Fruit fly (Drosophila melanogaster) whole organism, embryonic: ENCODE data around the gene hook.
A peak's percentile ranks its signal among the peaks of the same experiment; 100 is the strongest.

Experiments used
- BtbVII ChIP-seq: fragments of 200-800 bp; sonication (Bioruptor generic); optimal IDR thresholded peaks from 3 replicates; lab custom pipeline; 2017; ENCODE audit warnings: missing biosample characterization, mild to moderate bottlenecking, missing genetic modification characterization
- CG10267 ChIP-seq: fragments of 200-800 bp; sonication (Bioruptor generic); optimal IDR thresholded peaks from 2 replicates; lab custom pipeline; 2018; ENCODE audit warnings: missing biosample characterization, mild to moderate bottlenecking, missing genetic modification characterization, moderate library complexity
- CG11456 ChIP-seq: fragments of 200-800 bp; sonication (Bioruptor generic); IDR thresholded peaks from 3 replicates; pipeline ENCODE4 v1.3.6; 2022; ENCODE audit warnings: missing biosample characterization, missing genetic modification characterization
- CG12236 ChIP-seq: fragments of 200-800 bp; sonication (Bioruptor generic); optimal IDR thresholded peaks from 2 replicates; lab custom pipeline; 2016; ENCODE audit warnings: missing biosample characterization, missing genetic modification characterization
- CG15011 ChIP-seq: fragments of 200-800 bp; sonication (Bioruptor generic); optimal IDR thresholded peaks from 3 replicates; lab custom pipeline; 2018; ENCODE audit warnings: missing biosample characterization, mild to moderate bottlenecking, missing genetic modification characterization
- CG15269 ChIP-seq: fragments of 200-800 bp; sonication (Bioruptor generic); optimal IDR thresholded peaks from 2 replicates; lab custom pipeline; 2018; ENCODE audit warnings: missing biosample characterization, mild to moderate bottlenecking, missing genetic modification characterization, moderate library complexity
- CG18764 ChIP-seq: fragments of 200-800 bp; sonication (Bioruptor generic); optimal IDR thresholded peaks from 3 replicates; lab custom pipeline; 2016; ENCODE audit warnings: missing biosample characterization, missing genetic modification characterization
- CG2875 ChIP-seq: fragments of 200-800 bp; sonication (Bioruptor generic); optimal IDR thresholded peaks from 2 replicates; lab custom pipeline; 2017; ENCODE audit warnings: missing biosample characterization, mild to moderate bottlenecking, missing genetic modification characterization, missing genetic modification reagents
- CG30431 ChIP-seq: fragments of 200-800 bp; sonication (Bioruptor generic); optimal IDR thresholded peaks from 2 replicates; lab custom pipeline; 2017; ENCODE audit warnings: missing biosample characterization, missing genetic modification characterization
- CG34376 ChIP-seq: fragments of 200-800 bp; sonication (Bioruptor generic); optimal IDR thresholded peaks from 2 replicates; lab custom pipeline; 2018; ENCODE audit warnings: missing biosample characterization, mild to moderate bottlenecking, missing genetic modification characterization
- CG34422 ChIP-seq: fragments of 200-800 bp; sonication (Bioruptor generic); IDR thresholded peaks from 3 replicates; pipeline ENCODE4 v1.3.6; 2022; ENCODE audit warnings: missing biosample characterization, missing genetic modification characterization
- CG3838 ChIP-seq: fragments of 200-800 bp; sonication (Bioruptor generic); optimal IDR thresholded peaks from 3 replicates; lab custom pipeline; 2016; ENCODE audit warnings: missing biosample characterization, missing genetic modification characterization
- CG4820 ChIP-seq: fragments of 200-800 bp; sonication (Bioruptor generic); optimal IDR thresholded peaks from 3 replicates; lab custom pipeline; 2016; ENCODE audit warnings: missing biosample characterization, missing genetic modification characterization
- CG6813 ChIP-seq: fragments of 200-800 bp; sonication (Bioruptor generic); optimal IDR thresholded peaks from 2 replicates; lab custom pipeline; 2017; ENCODE audit warnings: missing biosample characterization, missing genetic modification characterization, mild to moderate bottlenecking, moderate library complexity, missing genetic modification reagents
- CG7928 ChIP-seq: fragments of 200-800 bp; sonication (Bioruptor generic); optimal IDR thresholded peaks from 2 replicates; lab custom pipeline; 2017; ENCODE audit warnings: missing biosample characterization, mild to moderate bottlenecking, missing genetic modification characterization
- CG9437 ChIP-seq: fragments of 200-800 bp; sonication (Bioruptor generic); optimal IDR thresholded peaks from 2 replicates; lab custom pipeline; 2018; ENCODE audit warnings: missing biosample characterization, mild to moderate bottlenecking, missing genetic modification characterization
- CG9797 ChIP-seq: fragments of 200-800 bp; sonication (Bioruptor generic); optimal IDR thresholded peaks from 3 replicates; lab custom pipeline; 2018; ENCODE audit warnings: missing biosample characterization, mild to moderate bottlenecking, missing genetic modification characterization
- CTCF ChIP-seq: fragments of 200-800 bp; sonication (Bioruptor generic); optimal IDR thresholded peaks from 2 replicates; lab custom pipeline; 2017; ENCODE audit warnings: missing biosample characterization, mild to moderate bottlenecking, missing genetic modification characterization, moderate library complexity
- Elba2 ChIP-seq: fragments of 200-800 bp; sonication (Bioruptor generic); optimal IDR thresholded peaks from 3 replicates; lab custom pipeline; 2016; ENCODE audit warnings: missing biosample characterization, missing genetic modification characterization
- GATAe ChIP-seq: fragments of 200-800 bp; sonication (Bioruptor generic); conservative IDR thresholded peaks from 2 replicates; pipeline ENCODE4 v1.3.6; 2022; ENCODE audit warnings: missing biosample characterization, missing genetic modification characterization
- H15 ChIP-seq: fragments of 200-800 bp; sonication (Bioruptor generic); IDR thresholded peaks from 3 replicates; pipeline ENCODE4 v1.3.6; 2022; ENCODE audit warnings: missing biosample characterization, missing genetic modification characterization
- HmgZ ChIP-seq: fragments of 200-800 bp; sonication (Bioruptor generic); optimal IDR thresholded peaks from 2 replicates; lab custom pipeline; 2018; ENCODE audit warnings: missing biosample characterization, mild to moderate bottlenecking, missing genetic modification characterization
- Hr39 ChIP-seq: fragments of >200 bp; optimal IDR thresholded peaks from 2 replicates; lab custom pipeline; 2017
- MBD-R2 ChIP-seq: fragments of 200-800 bp; sonication (Bioruptor generic); IDR thresholded peaks from 2 replicates; pipeline ENCODE4 v1.3.6; 2022; ENCODE audit warnings: missing biosample characterization, missing genetic modification characterization
- Scr ChIP-seq: fragments of 200-800 bp; sonication (Bioruptor generic); IDR thresholded peaks from 2 replicates; pipeline ENCODE4 v1.3.6; 2022; ENCODE audit warnings: missing biosample characterization, missing genetic modification characterization; ENCODE audit not compliant: partially characterized antibody
- Stat92E ChIP-seq, 3 experiments: fragments of >200 bp in 2 of 3; fragments of 200-800 bp in 1 of 3; sonication (Bioruptor generic) in 1 of 3; optimal IDR thresholded peaks; 2 replicates each; lab custom pipeline; 2017 to 2019; ENCODE audit warnings: missing biosample characterization in 3 of 3, missing genetic modification characterization in 3 of 3, mild to moderate bottlenecking in 1 of 3, moderate library complexity in 1 of 3
- ara ChIP-seq: fragments of 200-800 bp; sonication (Bioruptor generic); IDR thresholded peaks from 2 replicates; pipeline ENCODE4 v1.3.6; 2022; ENCODE audit warnings: missing biosample characterization, missing genetic modification characterization
- ase ChIP-seq: fragments of 200-800 bp; sonication (Bioruptor generic); IDR thresholded peaks from 3 replicates; pipeline ENCODE4 v1.3.6; 2022; ENCODE audit warnings: missing biosample characterization, missing genetic modification characterization
- ato ChIP-seq: fragments of 200-800 bp; sonication (Bioruptor generic); IDR thresholded peaks from 2 replicates; pipeline ENCODE4 v1.3.6; 2022; ENCODE audit warnings: missing biosample characterization, missing genetic modification characterization; ENCODE audit not compliant: partially characterized antibody
- bigmax ChIP-seq: fragments of 200-800 bp; sonication (Bioruptor generic); optimal IDR thresholded peaks from 2 replicates; lab custom pipeline; 2018; ENCODE audit warnings: missing biosample characterization, mild to moderate bottlenecking, missing genetic modification characterization
- dimm ChIP-seq: fragments of 200-800 bp; sonication (Bioruptor generic); IDR thresholded peaks from 2 replicates; pipeline ENCODE4 v1.3.6; 2022; ENCODE audit warnings: missing biosample characterization, missing genetic modification characterization
- disco-r ChIP-seq: fragments of 200-800 bp; sonication (Bioruptor generic); optimal IDR thresholded peaks from 2 replicates; lab custom pipeline; 2016; ENCODE audit warnings: missing biosample characterization, missing genetic modification characterization
- dmrt99B ChIP-seq: fragments of 200-800 bp; sonication (Bioruptor generic); optimal IDR thresholded peaks from 2 replicates; lab custom pipeline; 2018; ENCODE audit warnings: missing biosample characterization, mild to moderate bottlenecking, missing genetic modification characterization, moderate library complexity
- eyg ChIP-seq: fragments of 200-800 bp; sonication (Bioruptor generic); optimal IDR thresholded peaks from 3 replicates; lab custom pipeline; 2016; ENCODE audit warnings: missing biosample characterization, missing genetic modification characterization
- fd64A ChIP-seq: fragments of 200-800 bp; sonication (Bioruptor generic); optimal IDR thresholded peaks from 3 replicates; lab custom pipeline; 2018; ENCODE audit warnings: missing biosample characterization, mild to moderate bottlenecking, missing genetic modification characterization
- hb ChIP-seq: fragments of 200-800 bp; sonication (Bioruptor generic); IDR thresholded peaks from 3 replicates; pipeline ENCODE4 v1.3.6; 2022; ENCODE audit warnings: missing biosample characterization, missing genetic modification characterization; ENCODE audit not compliant: partially characterized antibody
- kah ChIP-seq: fragments of 200-800 bp; sonication (Bioruptor generic); optimal IDR thresholded peaks from 2 replicates; lab custom pipeline; 2018; ENCODE audit warnings: missing biosample characterization, mild to moderate bottlenecking, missing genetic modification characterization
- knrl ChIP-seq: fragments of 200-800 bp; sonication (Bioruptor generic); IDR thresholded peaks from 3 replicates; pipeline ENCODE4 v1.3.6; 2022; ENCODE audit warnings: missing biosample characterization, missing genetic modification characterization; ENCODE audit not compliant: partially characterized antibody
- mam ChIP-seq: fragments of 200-800 bp; sonication (Bioruptor generic); optimal IDR thresholded peaks from 3 replicates; lab custom pipeline; 2016; ENCODE audit warnings: missing biosample characterization, missing genetic modification characterization
- nom ChIP-seq: fragments of 200-800 bp; sonication (Bioruptor generic); optimal IDR thresholded peaks from 2 replicates; lab custom pipeline; 2017; ENCODE audit warnings: missing biosample characterization, missing genetic modification characterization, mild to moderate bottlenecking, moderate library complexity, missing genetic modification reagents
- phol ChIP-seq: fragments of 200-800 bp; sonication (Bioruptor generic); optimal IDR thresholded peaks from 3 replicates; lab custom pipeline; 2018; ENCODE audit warnings: missing biosample characterization, mild to moderate bottlenecking, missing genetic modification characterization, moderate library complexity
- rib ChIP-seq: fragments of 200-800 bp; sonication (Bioruptor generic); IDR thresholded peaks from 2 replicates; pipeline ENCODE4 v1.3.6; 2022; ENCODE audit warnings: missing biosample characterization, missing genetic modification characterization
- shn ChIP-seq: fragments of 200-800 bp; sonication (Bioruptor generic); optimal IDR thresholded peaks from 3 replicates; lab custom pipeline; 2016; ENCODE audit warnings: missing biosample characterization, missing genetic modification characterization
- sima ChIP-seq: fragments of 200-800 bp; sonication (Bioruptor generic); optimal IDR thresholded peaks from 2 replicates; lab custom pipeline; 2016; ENCODE audit warnings: missing biosample characterization, missing genetic modification characterization
- slp2 ChIP-seq: fragments of 200-800 bp; sonication (Bioruptor generic); optimal IDR thresholded peaks from 2 replicates; lab custom pipeline; 2016; ENCODE audit warnings: missing biosample characterization, missing genetic modification characterization
- ttk ChIP-seq: fragments of 200-800 bp; sonication (Bioruptor generic); IDR thresholded peaks from 2 replicates; pipeline ENCODE4 v2.1.2; 2022; ENCODE audit warnings: missing biosample characterization, missing genetic modification characterization
- tup ChIP-seq: fragments of 200-800 bp; sonication (Bioruptor generic); optimal IDR thresholded peaks from 2 replicates; lab custom pipeline; 2016; ENCODE audit warnings: missing biosample characterization, mild to moderate bottlenecking, missing genetic modification characterization, moderate library complexity
- wor ChIP-seq: fragments of 200-800 bp; sonication (Bioruptor generic); IDR thresholded peaks from 2 replicates; pipeline ENCODE4 v1.3.6; 2022; ENCODE audit warnings: missing biosample characterization, missing genetic modification characterization
- zen2 ChIP-seq: fragments of 200-800 bp; sonication (Bioruptor generic); IDR thresholded peaks from 3 replicates; pipeline ENCODE4 v1.3.6; 2022; ENCODE audit warnings: missing biosample characterization, missing genetic modification characterization; ENCODE audit not compliant: partially characterized antibody

Gene hook

dm6 chr2L:19011895-19012645 is 21.2 kb downstream of the hook start (continued):
- peak; percentile 76 for TF ChIP-seq shn (GFP tag; lab: Kevin White, UChicago)
- no peak for TF ChIP-seq ato (GFP tag; lab: Robert Waterston, UW)
- TF ChIP-seq CG9437 (GFP tag; lab: Kevin White, UChicago) = peak; percentile 65
- peak; percentile 86 for TF ChIP-seq ttk (GFP tag; lab: Robert Waterston, UW)
- peak; percentile 71 for TF ChIP-seq phol (tag; lab: Kevin White, UChicago)
- no peak for TF ChIP-seq bigmax
- TF ChIP-seq mam = peak; percentile 88
- peak; percentile 86 for TF ChIP-seq CG34422 (GFP tag; lab: Robert Waterston, UW)
- TF ChIP-seq hb (GFP tag; lab: Robert Waterston, UW) = no peak
- TF ChIP-seq CG30431 (GFP tag; lab: Kevin White, UChicago) = peak; percentile 43
- peak; percentile 71 for TF ChIP-seq tup (GFP tag; lab: Kevin White, UChicago)
- peak; percentile 37 for TF ChIP-seq CG18764 (GFP tag; lab: Kevin White, UChicago)
- peak; percentile 3 for TF ChIP-seq disco-r (GFP tag; lab: Kevin White, UChicago)
- no peak for TF ChIP-seq CTCF (GFP tag; lab: Kevin White, UChicago)
- TF ChIP-seq HmgZ (tag; lab: Kevin White, UChicago) = peak; percentile 68
- peak; percentile 33 for TF ChIP-seq CG34376 (GFP tag; lab: Kevin White, UChicago)
- TF ChIP-seq slp2 (GFP tag; lab: Kevin White, UChicago) = peak; percentile 69
- TF ChIP-seq rib = no peak
- TF ChIP-seq kah (GFP tag; lab: Kevin White, UChicago) = no peak
- TF ChIP-seq GATAe (GFP tag; lab: Robert Waterston, UW) = 0 out of 2 replicates have a peak, but pooled peaks have one; percentile 15
- TF ChIP-seq dimm (GFP tag; lab: Robert Waterston, UW) = 0 out of 2 replicates have a peak, but pooled peaks have one; percentile 8
- peak; percentile 25 for TF ChIP-seq CG12236
- no peak for TF ChIP-seq Hr39 (lab: Kevin White, UChicago)
- peak; percentile 56 for TF ChIP-seq eyg (GFP tag; lab: Kevin White, UChicago)
- TF ChIP-seq MBD-R2 = peak; percentile 41; the same call in 1 of the 2 replicates
- no peak for TF ChIP-seq CG9797 (GFP tag; lab: Kevin White, UChicago)
- TF ChIP-seq CG2875 (GFP tag; lab: Kevin White, UChicago) = peak; percentile 42
- TF ChIP-seq sima = no peak
- peak; percentile 54 for TF ChIP-seq CG7928
- peak; percentile 78 for TF ChIP-seq BtbVII (GFP tag; lab: Kevin White, UChicago)
- peak; percentile 83 for TF ChIP-seq CG15269 (tag; lab: Kevin White, UChicago)
- TF ChIP-seq CG3838 = no peak
- peak; percentile 85 for TF ChIP-seq CG11456
- peak; percentile 85 for TF ChIP-seq H15
- TF ChIP-seq CG15011 = peak; percentile 71
- TF ChIP-seq wor (GFP tag; lab: Robert Waterston, UW) = peak; percentile 74
- TF ChIP-seq Scr (GFP tag; lab: Robert Waterston, UW) = no peak
- peak; percentile 88 for TF ChIP-seq dmrt99B
- peak; percentile 22 for TF ChIP-seq fd64A
- peak; percentile 80 for TF ChIP-seq ase (GFP tag; lab: Robert Waterston, UW)
- TF ChIP-seq CG6813 (GFP tag; lab: Kevin White, UChicago) = peak; percentile 70
- TF ChIP-seq nom (GFP tag; lab: Kevin White, UChicago) = no peak
- TF ChIP-seq CG4820 (GFP tag; lab: Kevin White, UChicago) = peak; percentile 68
- 0 out of 3 replicates have a peak, but pooled peaks have one; percentile 23 for TF ChIP-seq zen2 (GFP tag; lab: Robert Waterston, UW)
- no peak for TF ChIP-seq knrl
- peak; percentile 58 for TF ChIP-seq CG10267 (tag; lab: Kevin White, UChicago)
- no peak for TF ChIP-seq Stat92E (GFP tag; optimal IDR thresholded peaks at IDR 0.05; lab: Kevin White, UChicago)
- TF ChIP-seq Elba2 (GFP tag; lab: Kevin White, UChicago) = no peak
- peak; percentile 80 for TF ChIP-seq ara (GFP tag; lab: Robert Waterston, UW)
